Worm (Caenorhabditis elegans) whole organism, L1 larva: ENCODE results near the gene C17E7.13.

Experiments
- C04F5.9 ChIP-seq: sonication (generic microtip); optimal IDR thresholded peaks from 2 replicates; lab custom pipeline; 2016; ENCODE audit warnings: missing genetic modification characterization, missing compliant biosample characterization
- aly-2 ChIP-seq: fragments of 150-350 bp; optimal IDR thresholded peaks from 2 replicates; lab custom pipeline; 2014; ENCODE audit warnings: missing biosample characterization, missing genetic modification characterization
- ama-1 ChIP-seq: fragments of 150-350 bp; optimal IDR thresholded peaks from 2 replicates; lab custom pipeline; 2014
- ceh-8 ChIP-seq: fragments of 200-800 bp; sonication (Bioruptor generic); optimal IDR thresholded peaks from 2 replicates; lab custom pipeline; 2018; ENCODE audit warnings: mild to moderate bottlenecking, missing genetic modification characterization, moderate library complexity, missing compliant biosample characterization
- dsc-1 ChIP-seq: sonication (generic microtip); optimal IDR thresholded peaks from 2 replicates; lab custom pipeline; 2016; ENCODE audit warnings: mild to moderate bottlenecking, missing genetic modification characterization, missing compliant biosample characterization
- efl-1 ChIP-seq, 4 experiments: fragments of 150-350 bp; optimal IDR thresholded peaks in 3 of 4; peaks in 1 of 4; 1 replicate in 1 of 4; 2 replicates in 3 of 4; lab custom pipeline; 2014; ENCODE audit warnings: missing biosample characterization in 2 of 4, missing genetic modification characterization in 2 of 4, missing genetic modification reagents in 2 of 4
- egl-13 ChIP-seq: sonication (generic microtip); optimal IDR thresholded peaks from 2 replicates; lab custom pipeline; 2016; ENCODE audit warnings: missing genotype, missing genetic modification reagents, missing genetic modification characterization, missing compliant biosample characterization
- elt-3 ChIP-seq, 6 experiments: fragments of 150-350 bp in 1 of 6; sonication (generic microtip); optimal IDR thresholded peaks; 2 replicates each; lab custom pipeline; 2017 to 2018; ENCODE audit warnings: missing biosample characterization in 6 of 6, missing genetic modification characterization in 6 of 6, inconsistent platforms in 1 of 6
- fkh-4 ChIP-seq: sonication (generic microtip); optimal IDR thresholded peaks from 2 replicates; lab custom pipeline; 2016; ENCODE audit warnings: missing compliant biosample characterization, missing genetic modification characterization, borderline replicate concordance
- fkh-8 ChIP-seq: sonication (generic microtip); optimal IDR thresholded peaks from 2 replicates; lab custom pipeline; 2016; ENCODE audit warnings: mild to moderate bottlenecking, missing genetic modification characterization, missing compliant biosample characterization
- fos-1 ChIP-seq: fragments of 150-350 bp; optimal IDR thresholded peaks from 2 replicates; lab custom pipeline; 2014; ENCODE audit warnings: missing biosample characterization, missing genetic modification characterization
- hlh-17 ChIP-seq: fragments of 200-800 bp; sonication (Bioruptor generic); optimal IDR thresholded peaks from 2 replicates; lab custom pipeline; 2018; ENCODE audit warnings: missing genetic modification characterization, mild to moderate bottlenecking, missing compliant biosample characterization, moderate library complexity, borderline replicate concordance
- hlh-4 ChIP-seq: sonication (generic microtip); optimal IDR thresholded peaks from 2 replicates; lab custom pipeline; 2016; ENCODE audit warnings: mild to moderate bottlenecking, missing genetic modification characterization, missing compliant biosample characterization
- irx-1 ChIP-seq: sonication (generic microtip); optimal IDR thresholded peaks from 2 replicates; lab custom pipeline; 2016; ENCODE audit warnings: missing genetic modification characterization, missing compliant biosample characterization
- isw-1 ChIP-seq: fragments of 200-800 bp; sonication (Bioruptor generic); IDR thresholded peaks from 2 replicates; pipeline ENCODE4 v1.3.6; 2022; ENCODE audit warnings: missing genetic modification characterization, missing compliant biosample characterization
- lin-14 ChIP-seq: fragments of 200-800 bp; sonication (Bioruptor generic); optimal IDR thresholded peaks from 2 replicates; lab custom pipeline; 2018; ENCODE audit warnings: mild to moderate bottlenecking, missing genetic modification characterization, moderate library complexity, missing compliant biosample characterization
- lin-15B ChIP-seq: fragments of 150-350 bp; sonication (generic microtip); optimal IDR thresholded peaks from 3 replicates; lab custom pipeline; 2014; ENCODE audit warnings: missing biosample characterization, missing genetic modification characterization
- lin-35 ChIP-seq, 2 experiments: fragments of 150-350 bp; optimal IDR thresholded peaks; 2 replicates each; lab custom pipeline; 2014; ENCODE audit warnings: missing biosample characterization in 2 of 2, missing genetic modification characterization in 2 of 2, missing genetic modification reagents in 2 of 2
- lin-39 ChIP-seq: fragments of 150-350 bp; optimal IDR thresholded peaks from 2 replicates; lab custom pipeline; 2014; ENCODE audit warnings: missing biosample characterization, missing genetic modification reagents, missing genetic modification characterization
- lir-3 ChIP-seq: sonication (generic microtip); optimal IDR thresholded peaks from 2 replicates; lab custom pipeline; 2016; ENCODE audit warnings: mild to moderate bottlenecking, missing genetic modification characterization, moderate library complexity, missing compliant biosample characterization; ENCODE audit not compliant: poor library complexity
- lsy-2 ChIP-seq, 2 experiments: fragments of 150-350 bp; optimal IDR thresholded peaks; 2 replicates each; lab custom pipeline; 2014; ENCODE audit warnings: missing biosample characterization in 2 of 2, missing genetic modification characterization in 2 of 2
- mab-9 ChIP-seq: fragments of 200-800 bp; sonication (Bioruptor generic); IDR thresholded peaks from 2 replicates; pipeline ENCODE4 v1.3.6; 2022; ENCODE audit warnings: missing genetic modification reagents, missing genetic modification characterization, missing compliant biosample characterization
- mdl-1 ChIP-seq, 2 experiments: fragments of 150-350 bp; optimal IDR thresholded peaks; 2 replicates each; lab custom pipeline; 2014 to 2017; ENCODE audit warnings: missing biosample characterization in 2 of 2, missing genetic modification characterization in 2 of 2, inconsistent platforms in 1 of 2
- nhr-11 ChIP-seq: fragments of 150-350 bp; optimal IDR thresholded peaks from 2 replicates; lab custom pipeline; 2014; ENCODE audit warnings: missing biosample characterization, missing genetic modification characterization
- nhr-12 ChIP-seq: sonication (generic microtip); optimal IDR thresholded peaks from 2 replicates; lab custom pipeline; 2017; ENCODE audit warnings: missing biosample characterization, missing genetic modification characterization
- nhr-19 ChIP-seq: fragments of 200-800 bp; sonication (Bioruptor generic); conservative IDR thresholded peaks from 2 replicates; pipeline ENCODE4 v1.3.6; 2022; ENCODE audit warnings: missing genetic modification characterization, missing compliant biosample characterization
- nhr-20 ChIP-seq: sonication (generic microtip); optimal IDR thresholded peaks from 2 replicates; lab custom pipeline; 2016; ENCODE audit warnings: mild to moderate bottlenecking, missing genetic modification characterization, missing compliant biosample characterization
- nhr-47 ChIP-seq: sonication (generic microtip); optimal IDR thresholded peaks from 2 replicates; lab custom pipeline; 2016; ENCODE audit warnings: mild to moderate bottlenecking, missing genetic modification characterization, moderate library complexity, missing compliant biosample characterization
- nhr-71 ChIP-seq: sonication (generic microtip); optimal IDR thresholded peaks from 2 replicates; lab custom pipeline; 2016; ENCODE audit warnings: mild to moderate bottlenecking, missing genetic modification characterization, moderate library complexity, missing compliant biosample characterization
- nhr-84 ChIP-seq: sonication (generic microtip); optimal IDR thresholded peaks from 2 replicates; lab custom pipeline; 2017; ENCODE audit warnings: missing biosample characterization, missing genetic modification characterization
- nhr-90 ChIP-seq: sonication (generic microtip); optimal IDR thresholded peaks from 2 replicates; lab custom pipeline; 2016; ENCODE audit warnings: mild to moderate bottlenecking, missing genetic modification characterization, missing compliant biosample characterization; ENCODE audit not compliant: poor library complexity
- pax-3 ChIP-seq: fragments of 200-800 bp; sonication (Bioruptor generic); optimal IDR thresholded peaks from 2 replicates; lab custom pipeline; 2018; ENCODE audit warnings: mild to moderate bottlenecking, missing genetic modification characterization, moderate library complexity, missing compliant biosample characterization
- pqm-1 ChIP-seq: sonication (generic microtip); optimal IDR thresholded peaks from 3 replicates; lab custom pipeline; 2017; ENCODE audit warnings: missing biosample characterization, missing genetic modification characterization
- rnt-1 ChIP-seq: sonication (generic microtip); optimal IDR thresholded peaks from 2 replicates; lab custom pipeline; 2016; ENCODE audit warnings: mild to moderate bottlenecking, missing genetic modification characterization, moderate library complexity, missing compliant biosample characterization
- skn-1 ChIP-seq: fragments of 150-350 bp; optimal IDR thresholded peaks from 2 replicates; lab custom pipeline; 2014; ENCODE audit warnings: missing biosample characterization, missing genetic modification characterization
- sox-4 ChIP-seq: sonication (generic microtip); optimal IDR thresholded peaks from 2 replicates; lab custom pipeline; 2016; ENCODE audit warnings: missing genetic modification characterization, missing compliant biosample characterization
- swsn-7 ChIP-seq: sonication (generic microtip); optimal IDR thresholded peaks from 2 replicates; lab custom pipeline; 2016; ENCODE audit warnings: missing genetic modification characterization, missing compliant biosample characterization
- tbx-2 ChIP-seq: sonication (generic microtip); optimal IDR thresholded peaks from 2 replicates; lab custom pipeline; 2016; ENCODE audit warnings: missing genetic modification characterization, missing compliant biosample characterization
- tlp-1 ChIP-seq: fragments of 150-350 bp; optimal IDR thresholded peaks from 2 replicates; lab custom pipeline; 2014; ENCODE audit warnings: missing biosample characterization, missing genetic modification characterization
- unc-130 ChIP-seq: fragments of 150-350 bp; optimal IDR thresholded peaks from 2 replicates; lab custom pipeline; 2017; ENCODE audit warnings: missing biosample characterization, missing genetic modification characterization, inconsistent platforms
- unc-30 ChIP-seq: sonication (generic microtip); optimal IDR thresholded peaks from 2 replicates; lab custom pipeline; 2017; ENCODE audit warnings: missing biosample characterization, missing genetic modification characterization
- vab-15 ChIP-seq: sonication (generic microtip); optimal IDR thresholded peaks from 2 replicates; lab custom pipeline; 2017; ENCODE audit warnings: missing genotype, mild to moderate bottlenecking, missing genetic modification characterization, missing compliant biosample characterization
- xbp-1 ChIP-seq: sonication (generic microtip); optimal IDR thresholded peaks from 2 replicates; lab custom pipeline; 2016; ENCODE audit warnings: missing genetic modification characterization, missing compliant biosample characterization

C17E7.13 gene

ce11 chrV:3862851-3863250 is 26.2 kb downstream of the C17E7.13 start, which contains the start of gene nhr-187:
Gene nhr-187 (minus strand): TSS chrV:3862951.
- TF ChIP-seq unc-30 (no peak), irx-1 (tag; lab: Kevin White, UChicago) (no peak), efl-1 (optimal IDR thresholded peaks at IDR 0.05; lab: Kevin White, UChicago) (no peak), efl-1 (GFP tag; optimal IDR thresholded peaks at IDR 0.05 in 1 of 2; lab: Kevin White, UChicago) (no peak), hlh-4 (no peak), hlh-17 (GFP tag; lab: Kevin White, UChicago) (no peak), elt-3 (tag; optimal IDR thresholded peaks at IDR 0.05; lab: Kevin White, UChicago) (no peak)

- TF ChIP-seq lin-15B (no peak), nhr-90 (no peak), lir-3 (tag; lab: Kevin White, UChicago) (no peak), xbp-1 (tag; lab: Kevin White, UChicago) (no peak), mab-9 (no peak), dsc-1 (tag; lab: Kevin White, UChicago) (peak; percentile 62), aly-2 (tag; lab: Kevin White, UChicago) (no peak), fkh-8 (tag; lab: Kevin White, UChicago) (peak; percentile 69), ama-1 (lab: Kevin White, UChicago) (no peak), hlh-4 (peak; percentile 18), isw-1 (GFP tag; lab: Robert Waterston, UW) (no peak), pqm-1 (tag; lab: Kevin White, UChicago) (no peak), swsn-7 (tag; lab: Kevin White, UChicago) (no peak), nhr-71 (tag; lab: Kevin White, UChicago) (peak; percentile 32), lin-35 (GFP tag; optimal IDR thresholded peaks at IDR 0.05; lab: Kevin White, UChicago) (no peak), efl-1 (optimal IDR thresholded peaks at IDR 0.05; lab: Kevin White, UChicago) (no peak), efl-1 (GFP tag; optimal IDR thresholded peaks at IDR 0.05 in 1 of 2; lab: Kevin White, UChicago) (no peak), unc-30 (no peak), mdl-1 (tag; optimal IDR thresholded peaks at IDR 0.05; lab: Kevin White, UChicago) (no peak), nhr-47 (tag; lab: Kevin White, UChicago) (peak; percentile 12), unc-130 (tag; lab: Kevin White, UChicago) (no peak)
Measured at ce11 chrV:3860123-3860522, 29.0 kb downstream of the C17E7.13 start, which contains the start of gene nhr-189. Gene nhr-189 (minus strand): TSS chrV:3860243.

- TF ChIP-seq nhr-47 (tag; lab: Kevin White, UChicago): peak; percentile 43
- TF ChIP-seq nhr-71 (tag; lab: Kevin White, UChicago): peak; percentile 45
- TF ChIP-seq tbx-2 (tag; lab: Kevin White, UChicago): no peak
- peak; percentile 72 for TF ChIP-seq fkh-8 (tag; lab: Kevin White, UChicago)
- peak; percentile 86 for TF ChIP-seq dsc-1 (tag; lab: Kevin White, UChicago)
Measured at ce11 chrV:3857778-3858177, 31.3 kb downstream of the C17E7.13 start, which contains the start of gene nhr-188. Gene nhr-188 (minus strand): TSS chrV:3857861.

ce11 chrV:3855916-3856315 is 33.2 kb downstream of the C17E7.13 start:
- TF ChIP-seq skn-1 (no peak), isw-1 (GFP tag; lab: Robert Waterston, UW) (no peak), ceh-8 (GFP tag; lab: Kevin White, UChicago) (peak; percentile 51), elt-3 (tag; optimal IDR thresholded peaks at IDR 0.05; lab: Kevin White, UChicago) (no peak), swsn-7 (tag; lab: Kevin White, UChicago) (peak; percentile 21), pax-3 (tag; lab: Kevin White, UChicago) (peak; percentile 17), xbp-1 (tag; lab: Kevin White, UChicago) (no peak), fkh-4 (tag; lab: Kevin White, UChicago) (no peak), lin-14 (GFP tag; lab: Kevin White, UChicago) (peak; percentile 31), nhr-12 (tag; lab: Kevin White, UChicago) (no peak), nhr-11 (tag; lab: Kevin White, UChicago) (peak; percentile 39), lsy-2 (tag; optimal IDR thresholded peaks at IDR 0.05; lab: Kevin White, UChicago) (peak in 1 of 2 experiments; percentile 37), nhr-20 (tag; lab: Kevin White, UChicago) (peak; percentile 48), egl-13 (tag; lab: Kevin White, UChicago) (peak; percentile 41), unc-30 (no peak), mab-9 (no peak), nhr-71 (tag; lab: Kevin White, UChicago) (peak; percentile 78), nhr-84 (no peak), mdl-1 (tag; optimal IDR thresholded peaks at IDR 0.05; lab: Kevin White, UChicago) (no peak), pqm-1 (tag; lab: Kevin White, UChicago) (no peak), fkh-8 (tag; lab: Kevin White, UChicago) (peak; percentile 97), sox-4 (tag; lab: Kevin White, UChicago) (peak; percentile 45), nhr-19 (peak; percentile 18; the same call in 1 of the 2 replicates), lin-39 (tag; lab: Kevin White, UChicago) (no peak), tlp-1 (tag; lab: Kevin White, UChicago) (no peak), rnt-1 (tag; lab: Kevin White, UChicago) (no peak), vab-15 (tag; lab: Kevin White, UChicago) (no peak), dsc-1 (tag; lab: Kevin White, UChicago) (peak; percentile 93), C04F5.9 (tag; lab: Kevin White, UChicago) (no peak), efl-1 (optimal IDR thresholded peaks at IDR 0.05; lab: Kevin White, UChicago) (no peak), efl-1 (GFP tag; optimal IDR thresholded peaks at IDR 0.05 in 1 of 2; lab: Kevin White, UChicago) (no peak), fos-1 (tag; lab: Kevin White, UChicago) (peak; percentile 29)
